Worm (Caenorhabditis elegans): ENCODE results near the gene exp-1.

DNA sequence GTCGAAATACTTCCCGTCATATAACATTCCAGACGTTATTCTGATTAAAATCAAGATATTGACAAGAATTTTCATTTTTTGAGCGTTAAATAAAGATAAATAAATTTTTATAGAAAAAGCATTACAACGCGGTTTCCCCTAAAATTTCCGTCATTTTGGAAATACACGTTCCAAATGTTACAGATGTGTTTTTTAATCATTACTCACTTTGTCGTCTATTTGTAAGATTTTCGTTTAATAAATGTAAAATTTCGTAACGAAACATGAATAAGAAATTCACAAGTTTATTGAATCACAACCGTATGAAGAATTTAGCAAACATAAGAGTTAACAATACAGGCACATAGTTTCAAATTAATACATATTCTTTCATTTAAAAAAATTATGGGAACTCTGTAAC lies 42.0 kb upstream of the exp-1 start, which contains the start of gene C30B5.17:
- TF ChIP-seq ceh-13 (GFP tag; optimal IDR thresholded peaks at IDR 0.05) (no peak), ama-1 (optimal IDR thresholded peaks at IDR 0.05) (no peak), tbx-37 (GFP tag; conservative IDR thresholded peaks at IDR 0.05) (no peak)
